Worm (Caenorhabditis elegans): ENCODE data around the gene F38A1.13.
A peak's percentile ranks its signal among the peaks of the same experiment; 100 is the strongest.

Gene F38A1.13

DNA sequence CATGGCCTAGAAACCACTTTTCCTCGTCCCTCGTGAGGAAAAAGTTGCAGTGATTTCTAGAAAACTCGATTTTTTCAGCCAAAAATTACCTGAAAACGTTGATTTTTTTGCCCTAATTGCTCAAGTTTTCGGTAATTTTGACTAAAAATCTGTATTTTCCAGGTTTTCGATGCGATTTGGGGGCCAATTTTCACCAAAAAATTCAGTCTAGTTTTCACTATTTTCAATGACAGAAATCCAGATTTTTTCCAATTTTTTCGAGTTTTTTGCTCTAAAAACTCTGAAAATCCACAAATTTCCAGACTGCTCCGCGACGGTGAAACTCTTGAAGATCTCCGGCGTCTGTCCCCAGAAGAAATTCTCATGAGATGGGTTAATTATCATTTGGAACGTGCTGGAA lies 24.3 kb downstream of the F38A1.13 start, which contains the start of gene plst-1:
TSS of gene plst-1 (plus strand) at position 301 of the 400 bp plus-strand sequence.
- TF ChIP-seq hnd-1 (tag; optimal IDR thresholded peaks at IDR 0.05): no peak
- no peak for TF ChIP-seq flt-1 (GFP tag; IDR thresholded peaks at IDR 0.05)
- no peak for TF ChIP-seq pes-1 (GFP tag; IDR thresholded peaks at IDR 0.05)
- TF ChIP-seq F13C5.2 (tag; optimal IDR thresholded peaks at IDR 0.05): no peak
- no peak for TF ChIP-seq scrt-1 (GFP tag; IDR thresholded peaks at IDR 0.05)
- TF ChIP-seq ama-1 (optimal IDR thresholded peaks at IDR 0.05): no peak
- TF ChIP-seq hmbx-1 (tag; optimal IDR thresholded peaks at IDR 0.05): no peak
- TF ChIP-seq tbx-37 (GFP tag; conservative IDR thresholded peaks at IDR 0.05): no peak
- TF ChIP-seq sea-1 (GFP tag; conservative IDR thresholded peaks at IDR 0.05): no peak
- no peak for TF ChIP-seq ceh-13 (GFP tag; optimal IDR thresholded peaks at IDR 0.05)

DNA sequence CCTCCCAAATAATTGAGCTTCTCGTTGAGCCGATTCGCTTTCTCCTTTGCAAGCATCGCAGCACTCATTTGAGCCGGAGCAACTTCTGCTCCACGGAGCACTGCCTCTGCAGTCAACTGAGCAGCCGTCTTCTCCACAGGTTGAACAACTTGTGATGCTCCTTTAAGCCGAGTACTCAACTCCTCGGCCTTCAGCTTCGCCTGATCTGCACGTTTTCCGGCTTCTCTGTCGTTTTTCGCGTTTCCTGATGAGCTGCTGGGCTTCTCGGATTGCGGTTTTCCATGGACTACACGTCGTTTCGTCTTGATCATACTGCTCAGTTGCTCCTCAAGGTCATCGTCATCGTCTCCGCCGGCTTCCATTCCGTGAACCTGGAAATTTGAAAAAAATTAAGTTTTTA lies 34.0 kb downstream of the F38A1.13 start:
- no peak for TF ChIP-seq tbx-37 (GFP tag; conservative IDR thresholded peaks at IDR 0.05)
- no peak for TF ChIP-seq tra-4 (tag; optimal IDR thresholded peaks at IDR 0.05)
- TF ChIP-seq ceh-13 (GFP tag; optimal IDR thresholded peaks at IDR 0.05): no peak
- TF ChIP-seq B0310.2 (tag; optimal IDR thresholded peaks at IDR 0.05): no peak
- no peak for TF ChIP-seq hnd-1 (tag; optimal IDR thresholded peaks at IDR 0.05)
- TF ChIP-seq ama-1 (optimal IDR thresholded peaks at IDR 0.05): no peak

DNA sequence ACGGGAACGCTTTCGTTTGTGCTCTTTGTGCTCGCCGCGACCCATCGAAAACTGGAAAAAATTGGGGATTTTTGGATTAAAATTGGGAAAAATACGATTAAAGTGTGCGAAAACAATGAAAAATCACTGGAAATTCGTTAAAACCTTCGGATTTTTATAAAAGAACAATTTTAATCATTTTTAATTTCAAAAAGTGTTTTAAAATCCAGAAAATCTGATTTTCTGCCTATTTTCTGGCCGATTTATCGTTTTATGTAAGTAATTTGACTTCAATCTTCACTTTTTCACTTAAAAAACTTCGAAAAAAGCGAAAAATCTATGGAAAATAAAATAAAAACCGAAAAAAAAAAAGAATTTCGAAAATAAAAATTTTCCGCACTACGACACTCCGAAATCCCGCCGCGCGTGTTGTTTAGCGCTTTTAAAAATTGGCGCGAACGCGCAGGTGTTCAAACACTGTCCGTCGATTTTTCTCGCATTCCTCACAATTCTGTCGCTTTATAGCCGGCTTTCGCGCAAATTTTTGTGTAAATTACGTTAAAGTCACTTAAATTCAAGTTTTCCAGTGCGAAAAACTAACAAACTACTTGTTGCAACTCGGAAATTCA lies 44.7 kb downstream of the F38A1.13 start, which contains the start of the genes ddx-46 and F53H1.4:
TSS of gene ddx-46 (minus strand) at position 51 of the 608 bp plus-strand sequence.
TSS of gene F53H1.4 (plus strand) at position 567 of the 608 bp plus-strand sequence.
- 0 out of 2 replicates have a peak, but pooled peaks have one; percentile 39 for TF ChIP-seq pes-1 (GFP tag; IDR thresholded peaks at IDR 0.05)
- no peak for TF ChIP-seq ceh-36 (tag; optimal IDR thresholded peaks at IDR 0.05)
- no peak for TF ChIP-seq ama-1 (optimal IDR thresholded peaks at IDR 0.05)
- TF ChIP-seq B0310.2 (tag; optimal IDR thresholded peaks at IDR 0.05): no peak
- no peak for TF ChIP-seq F13C5.2 (tag; optimal IDR thresholded peaks at IDR 0.05)

DNA sequence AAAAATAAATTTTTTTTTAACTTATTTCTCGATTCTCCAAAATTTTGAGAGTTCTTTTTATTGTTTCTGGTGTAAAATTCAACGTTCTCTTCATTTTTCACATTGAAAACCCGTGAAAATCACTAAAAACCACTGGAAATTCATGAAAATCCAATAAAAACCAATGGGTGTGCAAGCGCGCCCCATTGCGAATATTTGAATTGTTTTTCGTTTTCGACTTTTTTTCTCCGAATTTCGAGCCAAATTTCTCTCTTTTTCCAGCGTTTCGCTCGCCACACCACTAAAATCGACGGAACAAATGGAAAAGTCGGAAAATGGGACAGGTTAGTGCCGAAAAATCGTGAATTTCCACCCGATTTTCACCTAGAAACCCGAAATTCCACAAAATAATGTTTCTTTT lies 45.3 kb downstream of the F38A1.13 start:
- TF ChIP-seq scrt-1 (GFP tag; IDR thresholded peaks at IDR 0.05): no peak
- no peak for TF ChIP-seq hnd-1 (tag; optimal IDR thresholded peaks at IDR 0.05)
- no peak for TF ChIP-seq tbx-37 (GFP tag; conservative IDR thresholded peaks at IDR 0.05)
- no peak for TF ChIP-seq flt-1 (GFP tag; IDR thresholded peaks at IDR 0.05)
